Worm (Caenorhabditis elegans): ENCODE data around the gene srh-79.
A peak's percentile ranks its signal among the peaks of the same experiment; 100 is the strongest.

Gene srh-79

ce11 chrV:7460898-7461297 is 36.6 kb upstream of the srh-79 start, which contains the start of gene srh-92:
Gene srh-92, minus strand, starts transcription at chrV:7460998.
- no peak for TF ChIP-seq R02D3.7 (tag; optimal IDR thresholded peaks at IDR 0.05)
- TF ChIP-seq nhr-237 (tag; optimal IDR thresholded peaks at IDR 0.05), result no peak
- no peak for TF ChIP-seq lin-15B (tag; optimal IDR thresholded peaks at IDR 0.05)
- no peak for TF ChIP-seq nhr-76 (tag; optimal IDR thresholded peaks at IDR 0.05)
- TF ChIP-seq daf-12 (tag; optimal IDR thresholded peaks at IDR 0.05), result no peak
- no peak for TF ChIP-seq nfya-1 (tag; optimal IDR thresholded peaks at IDR 0.05; ENCODE audit: insufficient read depth)
- TF ChIP-seq fkh-10 (GFP tag; optimal IDR thresholded peaks at IDR 0.05), result no peak
- TF ChIP-seq nhr-67 (tag; optimal IDR thresholded peaks at IDR 0.05), result no peak
- no peak for TF ChIP-seq hmg-11 (tag; optimal IDR thresholded peaks at IDR 0.05)
- TF ChIP-seq ztf-11 (tag; optimal IDR thresholded peaks at IDR 0.05), result no peak
- no peak for TF ChIP-seq eor-1 (tag; optimal IDR thresholded peaks at IDR 0.05)
- TF ChIP-seq fkh-2 (tag; optimal IDR thresholded peaks at IDR 0.05), result no peak

ce11 chrV:7464696-7465095 is 32.8 kb upstream of the srh-79 start, which contains the start of gene srh-89:
Gene srh-89, minus strand, starts transcription at chrV:7464796.
- TF ChIP-seq nhr-43 (tag; optimal IDR thresholded peaks at IDR 0.05; ENCODE audit: poor library complexity, severe bottlenecking), result no peak
- TF ChIP-seq elt-3 (tag; optimal IDR thresholded peaks at IDR 0.05), result no peak
- TF ChIP-seq fos-1 (tag; optimal IDR thresholded peaks at IDR 0.05), result no peak
- no peak for TF ChIP-seq jun-1 (tag; optimal IDR thresholded peaks at IDR 0.05)
- no peak for TF ChIP-seq tbx-2 (tag; optimal IDR thresholded peaks at IDR 0.05)
- TF ChIP-seq ceh-82 (tag; optimal IDR thresholded peaks at IDR 0.05), result no peak
- no peak for TF ChIP-seq fkh-2 (tag; optimal IDR thresholded peaks at IDR 0.05)
- no peak for TF ChIP-seq nfya-1 (tag; optimal IDR thresholded peaks at IDR 0.05; ENCODE audit: insufficient read depth)
- no peak for TF ChIP-seq egl-27 (tag; optimal IDR thresholded peaks at IDR 0.05)
- no peak for TF ChIP-seq mml-1 (tag; optimal IDR thresholded peaks at IDR 0.05)
- no peak for TF ChIP-seq nhr-28 (tag; optimal IDR thresholded peaks at IDR 0.05)
- no peak for TF ChIP-seq nhr-67 (tag; optimal IDR thresholded peaks at IDR 0.05)

ce11 chrV:7465509-7465908 is 32.0 kb upstream of the srh-79 start, which contains the start of gene F25E5.1:
Gene F25E5.1, plus strand, starts transcription at chrV:7465884.
- TF ChIP-seq mml-1 (tag; optimal IDR thresholded peaks at IDR 0.05) (no peak), pha-4 (tag; optimal IDR thresholded peaks at IDR 0.05) (no peak), nfya-1 (tag; optimal IDR thresholded peaks at IDR 0.05; ENCODE audit: insufficient read depth) (peak; percentile 71), egl-5 (tag; optimal IDR thresholded peaks at IDR 0.05) (peak; percentile 50), hmg-11 (tag; optimal IDR thresholded peaks at IDR 0.05) (peak; percentile 80), unc-39 (tag; optimal IDR thresholded peaks at IDR 0.05) (no peak), elt-2 (tag; optimal IDR thresholded peaks at IDR 0.05) (peak; percentile 40), nhr-25 (tag; optimal IDR thresholded peaks at IDR 0.05) (peak; percentile 65), pqm-1 (tag; optimal IDR thresholded peaks at IDR 0.05) (peak; percentile 39), nhr-43 (tag; optimal IDR thresholded peaks at IDR 0.05; ENCODE audit: poor library complexity, severe bottlenecking) (peak; percentile 57), snpc-4 (tag; optimal IDR thresholded peaks at IDR 0.05) (peak; percentile 76), ceh-28 (tag; optimal IDR thresholded peaks at IDR 0.05) (no peak), lsy-12 (tag; optimal IDR thresholded peaks at IDR 0.05) (no peak), fos-1 (tag; optimal IDR thresholded peaks at IDR 0.05) (no peak), mdl-1 (tag; optimal IDR thresholded peaks at IDR 0.05) (no peak), nhr-76 (tag; optimal IDR thresholded peaks at IDR 0.05) (no peak), ceh-16 (tag; optimal IDR thresholded peaks at IDR 0.05) (no peak), ztf-4 (tag; optimal IDR thresholded peaks at IDR 0.05) (no peak), elt-3 (tag; optimal IDR thresholded peaks at IDR 0.05) (no peak), lin-15B (tag; optimal IDR thresholded peaks at IDR 0.05) (peak; percentile 77), unc-62 (GFP tag; optimal IDR thresholded peaks at IDR 0.05) (no peak), nhr-12 (tag; optimal IDR thresholded peaks at IDR 0.05) (no peak), ceh-9 (tag; optimal IDR thresholded peaks at IDR 0.05) (no peak), fkh-10 (GFP tag; optimal IDR thresholded peaks at IDR 0.05) (no peak), aly-2 (tag; optimal IDR thresholded peaks at IDR 0.05) (no peak)

ce11 chrV:7472815-7473214 is 24.7 kb upstream of the srh-79 start, which contains the start of gene str-28:
Gene str-28, minus strand, starts transcription at chrV:7472915.
- TF ChIP-seq nhr-12 (tag; optimal IDR thresholded peaks at IDR 0.05) (no peak), nhr-237 (tag; optimal IDR thresholded peaks at IDR 0.05) (no peak), ceh-28 (tag; optimal IDR thresholded peaks at IDR 0.05) (no peak), skn-1 (tag; optimal IDR thresholded peaks at IDR 0.05) (no peak), hmg-11 (tag; optimal IDR thresholded peaks at IDR 0.05) (no peak)

Data from whole organism, L3 larva.